Worm (Caenorhabditis elegans): ENCODE data around the gene B0252.11.
A peak's percentile ranks its signal among the peaks of the same experiment; 100 is the strongest.

Gene B0252.11

ce11 chrII:6888211-6888610 is 29.4 kb downstream of the B0252.11 start:
- TF ChIP-seq lsy-2 (tag; optimal IDR thresholded peaks at IDR 0.05) (peak; percentile 21 to 55), fkh-8 (tag; optimal IDR thresholded peaks at IDR 0.05) (no peak), fkh-10 (GFP tag; optimal IDR thresholded peaks at IDR 0.05) (no peak), pag-3 (tag; optimal IDR thresholded peaks at IDR 0.05; ENCODE audit: borderline replicate concordance, insufficient read depth) (no peak), hlh-17 (GFP tag; optimal IDR thresholded peaks at IDR 0.05; ENCODE audit: borderline replicate concordance) (no peak), nhr-28 (tag; optimal IDR thresholded peaks at IDR 0.05) (no peak), blmp-1 (tag; optimal IDR thresholded peaks at IDR 0.05) (no peak), lir-3 (tag; optimal IDR thresholded peaks at IDR 0.05; ENCODE audit: poor library complexity) (peak; percentile 46), aly-2 (tag; optimal IDR thresholded peaks at IDR 0.05) (peak; percentile 99), swsn-7 (tag; optimal IDR thresholded peaks at IDR 0.05) (peak; percentile 40), ces-1 (GFP tag; optimal IDR thresholded peaks at IDR 0.05) (no peak), hpl-2 (GFP tag; optimal IDR thresholded peaks at IDR 0.05) (no peak), ceh-63 (GFP tag; optimal IDR thresholded peaks at IDR 0.05) (no peak), nhr-19 (GFP tag; conservative IDR thresholded peaks at IDR 0.05) (peak; percentile 74), lin-39 (tag; optimal IDR thresholded peaks at IDR 0.05) (peak; percentile 42), elt-2 (tag; optimal IDR thresholded peaks at IDR 0.05) (peak; percentile 17), nhr-237 (tag; optimal IDR thresholded peaks at IDR 0.05) (no peak), ceh-88 (GFP tag; IDR thresholded peaks at IDR 0.05) (peak; percentile 59), pax-3 (tag; optimal IDR thresholded peaks at IDR 0.05) (peak; percentile 70), unc-30 (tag; optimal IDR thresholded peaks at IDR 0.05) (no peak), egl-13 (tag; optimal IDR thresholded peaks at IDR 0.05) (no peak), lin-14 (GFP tag; optimal IDR thresholded peaks at IDR 0.05) (peak; percentile 51), snpc-4 (tag; optimal IDR thresholded peaks at IDR 0.05) (no peak), grh-1 (GFP tag; IDR thresholded peaks at IDR 0.05) (0 out of 2 replicates have a peak, but pooled peaks have one; percentile 22), snu-23 (GFP tag; optimal IDR thresholded peaks at IDR 0.05) (peak; percentile 89), dpl-1 (GFP tag; optimal IDR thresholded peaks at IDR 0.05) (peak in 1 of 3 experiments; percentile 18), fos-1 (tag; optimal IDR thresholded peaks at IDR 0.05) (no peak), mab-9 (GFP tag; IDR thresholded peaks at IDR 0.05) (0 out of 2 replicates have a peak, but pooled peaks have one; percentile 38), sox-4 (tag; optimal IDR thresholded peaks at IDR 0.05) (no peak), nhr-90 (tag; optimal IDR thresholded peaks at IDR 0.05; ENCODE audit: poor library complexity) (peak; percentile 76), Y116A8C.19 (tag; optimal IDR thresholded peaks at IDR 0.05; ENCODE audit: borderline replicate concordance) (no peak), unc-98 (GFP tag; IDR thresholded peaks at IDR 0.05) (no peak), unc-86 (tag; optimal IDR thresholded peaks at IDR 0.05) (no peak), irx-1 (tag; optimal IDR thresholded peaks at IDR 0.05) (peak; percentile 2), C04F5.9 (tag; optimal IDR thresholded peaks at IDR 0.05) (peak; percentile 33), pqm-1 (tag; optimal IDR thresholded peaks at IDR 0.05) (no peak), zip-4 (GFP tag; optimal IDR thresholded peaks at IDR 0.05) (peak; percentile 33), aha-1 (tag; optimal IDR thresholded peaks at IDR 0.05) (no peak), sptf-1 (tag; optimal IDR thresholded peaks at IDR 0.05) (no peak), ztf-11 (tag; optimal IDR thresholded peaks at IDR 0.05) (peak in 1 of 2 experiments; percentile 7), nhr-11 (tag; optimal IDR thresholded peaks at IDR 0.05) (no peak), efl-1 (optimal IDR thresholded peaks at IDR 0.05) (no peak), efl-1 (GFP tag; optimal IDR thresholded peaks at IDR 0.05 in 1 of 2) (peak in 1 of 2 experiments; percentile 93), lin-35 (GFP tag; optimal IDR thresholded peaks at IDR 0.05) (peak in 1 of 2 experiments; percentile 72), xbp-1 (tag; optimal IDR thresholded peaks at IDR 0.05) (peak; percentile 40), nhr-20 (tag; optimal IDR thresholded peaks at IDR 0.05) (peak; percentile 78), rnt-1 (tag; optimal IDR thresholded peaks at IDR 0.05) (peak; percentile 43), egl-27 (tag; optimal IDR thresholded peaks at IDR 0.05) (no peak), ama-1 (optimal IDR thresholded peaks at IDR 0.05) (peak; percentile 72), nhr-47 (tag; optimal IDR thresholded peaks at IDR 0.05) (peak; percentile 58), lin-13 (GFP tag; optimal IDR thresholded peaks at IDR 0.05) (peak; percentile 18), C16A3.4 (tag; optimal IDR thresholded peaks at IDR 0.05) (peak; percentile 39), nhr-85 (tag) (peak; percentile 17)

Data from whole organism, L1 larva.